Fruit fly (Drosophila melanogaster): ENCODE data around the gene CG1265.

The CG1265 gene

dm6 chr3L:4254301-4254834, at the start of gene CG1265, which contains the start of gene ago (continued):
- TF ChIP-seq CG15601 (tag; optimal IDR thresholded peaks at IDR 0.05) (peak; percentile 46), h (optimal IDR thresholded peaks at IDR 0.05) (no peak), CG2678 (tag; optimal IDR thresholded peaks at IDR 0.05) (peak; percentile 54), Dll (GFP tag; IDR thresholded peaks at IDR 0.05; ENCODE audit: partially characterized antibody) (peak; percentile 39; the same call in 2 of the 4 replicates), dpn (GFP tag; optimal IDR thresholded peaks at IDR 0.05) (peak in 1 of 2 experiments; percentile 23), grau (tag; optimal IDR thresholded peaks at IDR 0.05) (peak; percentile 56), CG9437 (GFP tag; optimal IDR thresholded peaks at IDR 0.05) (peak; percentile 42), Myb (GFP tag; optimal IDR thresholded peaks at IDR 0.05) (no peak), CG7839 (tag; optimal IDR thresholded peaks at IDR 0.05) (peak; percentile 31), Sox102F (GFP tag; optimal IDR thresholded peaks at IDR 0.05) (peak; percentile 34), BtbVII (GFP tag; optimal IDR thresholded peaks at IDR 0.05) (no peak), Ets65A (GFP tag) (peak; percentile 63), sr (GFP tag; IDR thresholded peaks at IDR 0.05) (no peak), stc (GFP tag; IDR thresholded peaks at IDR 0.05) (peak; percentile 20; the same call in 1 of the 2 replicates), NK7.1 (GFP tag; optimal IDR thresholded peaks at IDR 0.05) (no peak), CG17912 (GFP tag; optimal IDR thresholded peaks at IDR 0.05) (peak; percentile 72), Sry-β (GFP tag; optimal IDR thresholded peaks at IDR 0.05) (no peak), Abd-B (GFP tag; optimal IDR thresholded peaks at IDR 0.05) (peak; percentile 53), dmrt11E (tag; optimal IDR thresholded peaks at IDR 0.05) (peak; percentile 23), CG34422 (GFP tag; IDR thresholded peaks at IDR 0.05) (peak; percentile 24; the same call in 2 of the 3 replicates), Jarid2 (GFP tag; optimal IDR thresholded peaks at IDR 0.05) (no peak), Oli (tag; optimal IDR thresholded peaks at IDR 0.05) (peak; percentile 31), CG18599 (GFP tag; optimal IDR thresholded peaks at IDR 0.05) (peak; percentile 37), CG2116 (GFP tag; optimal IDR thresholded peaks at IDR 0.05) (peak; percentile 6), Opbp (GFP tag; IDR thresholded peaks at IDR 0.05; ENCODE audit: partially characterized antibody) (peak; percentile 43; the same call in 1 of the 3 replicates), Dek (tag; optimal IDR thresholded peaks at IDR 0.05) (peak; percentile 15), CG6791 (GFP tag; IDR thresholded peaks at IDR 0.05; ENCODE audit: partially characterized antibody) (peak; percentile 60), B-H2 (GFP tag; optimal IDR thresholded peaks at IDR 0.05) (peak; percentile 49), chinmo (GFP tag; IDR thresholded peaks at IDR 0.05; ENCODE audit: partially characterized antibody) (no peak), YL-1 (GFP tag; optimal IDR thresholded peaks at IDR 0.05) (no peak), lov (optimal IDR thresholded peaks at IDR 0.05) (no peak), lov (GFP tag; IDR thresholded peaks at IDR 0.05) (no peak), gfzf (GFP tag; optimal IDR thresholded peaks at IDR 0.05) (peak; percentile 73), Ets97D (GFP tag; optimal IDR thresholded peaks at IDR 0.05) (peak; percentile 71), CG3281 (GFP tag; optimal IDR thresholded peaks at IDR 0.05) (peak; percentile 40), amos (GFP tag; IDR thresholded peaks at IDR 0.05; ENCODE audit: partially characterized antibody) (peak; percentile 61), CG12104 (GFP tag; optimal IDR thresholded peaks at IDR 0.05) (peak; percentile 54), CG1602 (GFP tag; optimal IDR thresholded peaks at IDR 0.05) (peak; percentile 34), CG9609 (GFP tag; optimal IDR thresholded peaks at IDR 0.05) (peak; percentile 10), kah (GFP tag; optimal IDR thresholded peaks at IDR 0.05) (no peak), dysf (GFP tag; IDR thresholded peaks at IDR 0.05) (peak; percentile 40; the same call in 1 of the 3 replicates), CG8924 (tag; optimal IDR thresholded peaks at IDR 0.05) (peak; percentile 58), esg (GFP tag; conservative IDR thresholded peaks at IDR 0.05) (0 out of 2 replicates have a peak, but pooled peaks have one; percentile 7), CG14860 (GFP tag; IDR thresholded peaks at IDR 0.05; ENCODE audit: partially characterized antibody) (0 out of 3 replicates have a peak, but pooled peaks have one; percentile 4), klu (GFP tag; IDR thresholded peaks at IDR 0.05) (peak; percentile 16; the same call in 1 of the 2 replicates), sisA (GFP tag; IDR thresholded peaks at IDR 0.05) (peak; percentile 42), trem (tag; optimal IDR thresholded peaks at IDR 0.05) (peak; percentile 36), Ptx1 (GFP tag; IDR thresholded peaks at IDR 0.05) (peak; percentile 43), Sry-δ (GFP tag; optimal IDR thresholded peaks at IDR 0.05) (peak; percentile 68)
